Fruit fly (Drosophila melanogaster) whole organism, embryonic: ENCODE results near the gene CG17207.

Experiments
- B-H1 ChIP-seq: fragments of 200-800 bp; sonication (Bioruptor generic); IDR thresholded peaks from 3 replicates; pipeline ENCODE4 v1.3.6; 2022; ENCODE audit warnings: missing biosample characterization, missing genetic modification characterization
- B-H2 ChIP-seq: fragments of 200-800 bp; sonication (Bioruptor generic); optimal IDR thresholded peaks from 2 replicates; lab custom pipeline; 2018; ENCODE audit warnings: missing biosample characterization, mild to moderate bottlenecking, missing genetic modification characterization
- Bdp1 ChIP-seq: fragments of 200-800 bp; sonication (Bioruptor generic); optimal IDR thresholded peaks from 3 replicates; lab custom pipeline; 2016; ENCODE audit warnings: missing biosample characterization, missing genetic modification characterization
- CG12071 ChIP-seq: fragments of 200-800 bp; sonication (Bioruptor generic); optimal IDR thresholded peaks from 3 replicates; lab custom pipeline; 2018; ENCODE audit warnings: missing biosample characterization, mild to moderate bottlenecking, missing genetic modification characterization
- CG12391 ChIP-seq: fragments of 200-800 bp; sonication (Bioruptor generic); optimal IDR thresholded peaks from 3 replicates; lab custom pipeline; 2018; ENCODE audit warnings: missing biosample characterization, mild to moderate bottlenecking, missing genetic modification characterization, moderate library complexity
- CG12659 ChIP-seq: fragments of 200-800 bp; sonication (Bioruptor generic); optimal IDR thresholded peaks from 3 replicates; lab custom pipeline; 2017; ENCODE audit warnings: mild to moderate bottlenecking, missing biosample characterization, missing genetic modification reagents, missing genetic modification characterization
- CG13424 ChIP-seq: fragments of 200-800 bp; sonication (Bioruptor generic); optimal IDR thresholded peaks from 2 replicates; lab custom pipeline; 2019; ENCODE audit warnings: missing biosample characterization, mild to moderate bottlenecking, missing genetic modification characterization, moderate library complexity
- CG16863 ChIP-seq: fragments of 200-800 bp; sonication (Bioruptor generic); optimal IDR thresholded peaks from 3 replicates; lab custom pipeline; 2016; ENCODE audit warnings: missing biosample characterization, missing genetic modification characterization
- CG17359 ChIP-seq: fragments of 200-800 bp; sonication (Bioruptor generic); optimal IDR thresholded peaks from 3 replicates; lab custom pipeline; 2018; ENCODE audit warnings: missing biosample characterization, mild to moderate bottlenecking, missing genetic modification characterization, moderate library complexity
- CG17361 ChIP-seq: fragments of 200-800 bp; sonication (Bioruptor generic); IDR thresholded peaks from 3 replicates; pipeline ENCODE4 v1.3.6; 2022; ENCODE audit warnings: missing biosample characterization, missing genetic modification characterization
- CG1792 ChIP-seq: fragments of 200-800 bp; sonication (Bioruptor generic); optimal IDR thresholded peaks from 2 replicates; lab custom pipeline; 2016; ENCODE audit warnings: missing biosample characterization, missing genetic modification characterization
- CG18011 ChIP-seq: fragments of 200-800 bp; sonication (Bioruptor generic); optimal IDR thresholded peaks from 2 replicates; lab custom pipeline; 2017; ENCODE audit warnings: missing biosample characterization, missing genetic modification characterization, mild to moderate bottlenecking, moderate library complexity, missing genotype
- CG18262 ChIP-seq: fragments of 200-800 bp; optimal IDR thresholded peaks from 3 replicates; lab custom pipeline; 2019; ENCODE audit warnings: missing biosample characterization, mild to moderate bottlenecking, missing genetic modification characterization, moderate library complexity
- CG1832 ChIP-seq: fragments of 200-800 bp; sonication (Bioruptor generic); optimal IDR thresholded peaks from 2 replicates; lab custom pipeline; 2017; ENCODE audit warnings: missing biosample characterization, mild to moderate bottlenecking, missing genetic modification characterization, inconsistent platforms
- CG33557 ChIP-seq: fragments of 200-800 bp; sonication (Bioruptor generic); optimal IDR thresholded peaks from 2 replicates; lab custom pipeline; 2019; ENCODE audit warnings: missing biosample characterization, mild to moderate bottlenecking, missing genetic modification characterization, moderate library complexity
- CG4424 ChIP-seq: fragments of 200-800 bp; sonication (Bioruptor generic); optimal IDR thresholded peaks from 3 replicates; lab custom pipeline; 2016; ENCODE audit warnings: missing biosample characterization, missing genetic modification characterization
- CG5953 ChIP-seq: fragments of 200-800 bp; sonication (Bioruptor generic); IDR thresholded peaks from 2 replicates; pipeline ENCODE4 v1.3.6; 2022; ENCODE audit warnings: missing biosample characterization, missing genetic modification characterization
- CG6689 ChIP-seq: fragments of 200-800 bp; sonication (Bioruptor generic); IDR thresholded peaks from 2 replicates; pipeline ENCODE4 v1.3.6; 2022; ENCODE audit warnings: missing biosample characterization, missing genetic modification characterization
- CG8388 ChIP-seq: fragments of 200-800 bp; sonication (Bioruptor generic); optimal IDR thresholded peaks from 2 replicates; lab custom pipeline; 2019; ENCODE audit warnings: missing biosample characterization, mild to moderate bottlenecking, missing genetic modification characterization, moderate library complexity
- CG9817 ChIP-seq: fragments of 200-800 bp; sonication (Bioruptor generic); optimal IDR thresholded peaks from 2 replicates; lab custom pipeline; 2018; ENCODE audit warnings: missing biosample characterization, mild to moderate bottlenecking, missing genetic modification characterization, moderate library complexity
- CTCF ChIP-seq: fragments of 200-800 bp; sonication (Bioruptor generic); optimal IDR thresholded peaks from 2 replicates; lab custom pipeline; 2017; ENCODE audit warnings: missing biosample characterization, mild to moderate bottlenecking, missing genetic modification characterization, moderate library complexity
- Camta ChIP-seq: fragments of 200-800 bp; sonication (Bioruptor generic); optimal IDR thresholded peaks from 2 replicates; lab custom pipeline; 2016; ENCODE audit warnings: missing biosample characterization, missing genetic modification characterization
- HLH3B ChIP-seq: fragments of 200-800 bp; sonication (Bioruptor generic); IDR thresholded peaks from 2 replicates; pipeline ENCODE4 v1.3.6; 2022; ENCODE audit warnings: missing biosample characterization, missing genetic modification characterization
- Hr3 ChIP-seq: fragments of 200-800 bp; sonication (Bioruptor generic); optimal IDR thresholded peaks from 3 replicates; lab custom pipeline; 2016; ENCODE audit warnings: missing biosample characterization, missing genetic modification characterization
- Hsf ChIP-seq: fragments of 200-800 bp; sonication (Bioruptor generic); optimal IDR thresholded peaks from 3 replicates; lab custom pipeline; 2016; ENCODE audit warnings: missing biosample characterization, missing genetic modification characterization
- Meics ChIP-seq: fragments of 200-800 bp; sonication (Bioruptor generic); optimal IDR thresholded peaks from 2 replicates; lab custom pipeline; 2017; ENCODE audit warnings: missing biosample characterization, mild to moderate bottlenecking, missing genetic modification characterization
- NFAT ChIP-seq: fragments of 200-800 bp; sonication (Bioruptor generic); IDR thresholded peaks from 2 replicates; pipeline ENCODE4 v1.3.6; 2022; ENCODE audit warnings: missing biosample characterization, missing genetic modification characterization
- Nf-YB ChIP-seq: fragments of 200-800 bp; sonication (Bioruptor generic); optimal IDR thresholded peaks from 3 replicates; lab custom pipeline; 2019; ENCODE audit warnings: missing biosample characterization, mild to moderate bottlenecking, missing genetic modification characterization, moderate library complexity
- Sox102F ChIP-seq: fragments of 200-800 bp; sonication (Bioruptor generic); optimal IDR thresholded peaks from 2 replicates; lab custom pipeline; 2018; ENCODE audit warnings: missing biosample characterization, mild to moderate bottlenecking, missing genetic modification characterization, moderate library complexity
- Ssrp ChIP-seq: fragments of 200-800 bp; sonication (Bioruptor generic); optimal IDR thresholded peaks from 2 replicates; lab custom pipeline; 2018; ENCODE audit warnings: missing biosample characterization, mild to moderate bottlenecking, missing genetic modification characterization, moderate library complexity
- Trl ChIP-seq, 3 experiments: fragments of >200 bp in 2 of 3; fragments of 200-800 bp in 1 of 3; sonication (Bioruptor generic) in 1 of 3; optimal IDR thresholded peaks; 2 replicates in 1 of 3; 3 replicates in 2 of 3; lab custom pipeline; 2016 to 2017; ENCODE audit warnings: missing biosample characterization in 1 of 3, missing genetic modification characterization in 1 of 3
- abd-A ChIP-seq: fragments of 200-800 bp; sonication (Bioruptor generic); optimal IDR thresholded peaks from 3 replicates; lab custom pipeline; 2019; ENCODE audit warnings: missing biosample characterization, mild to moderate bottlenecking, missing genetic modification characterization, moderate library complexity
- az2 ChIP-seq: fragments of 200-800 bp; sonication (Bioruptor generic); optimal IDR thresholded peaks from 3 replicates; lab custom pipeline; 2016; ENCODE audit warnings: missing biosample characterization, missing genetic modification characterization
- bsh ChIP-seq, 2 experiments: fragments of 200-800 bp; sonication (Bioruptor generic); optimal IDR thresholded peaks; 2 replicates each; lab custom pipeline; 2017 to 2018; ENCODE audit warnings: mild to moderate bottlenecking in 2 of 2, missing biosample characterization in 2 of 2, missing genetic modification characterization in 2 of 2, moderate library complexity in 1 of 2
- chif ChIP-seq, 2 experiments: fragments of 200-800 bp; sonication (Bioruptor generic); optimal IDR thresholded peaks; 3 replicates each; lab custom pipeline; 2016; ENCODE audit warnings: missing biosample characterization in 2 of 2, missing genetic modification characterization in 2 of 2
- crp ChIP-seq, 2 experiments: fragments of 200-800 bp; sonication (Bioruptor generic); optimal IDR thresholded peaks; 2 replicates in 1 of 2; 3 replicates in 1 of 2; lab custom pipeline; 2017; ENCODE audit warnings: missing biosample characterization in 2 of 2, missing genetic modification characterization in 2 of 2, mild to moderate bottlenecking in 1 of 2, moderate library complexity in 1 of 2
- dmrt11E ChIP-seq: fragments of 200-800 bp; sonication (Bioruptor generic); optimal IDR thresholded peaks from 3 replicates; lab custom pipeline; 2018; ENCODE audit warnings: missing biosample characterization, mild to moderate bottlenecking, missing genetic modification characterization, moderate library complexity
- ems ChIP-seq: fragments of 200-800 bp; sonication (Bioruptor generic); optimal IDR thresholded peaks from 3 replicates; lab custom pipeline; 2016; ENCODE audit warnings: missing biosample characterization, missing genetic modification characterization
- esg ChIP-seq: fragments of 200-800 bp; sonication (Bioruptor generic); conservative IDR thresholded peaks from 2 replicates; pipeline ENCODE4 v1.3.6; 2022; ENCODE audit warnings: missing biosample characterization, missing genetic modification characterization
- grau ChIP-seq: fragments of 200-800 bp; optimal IDR thresholded peaks from 3 replicates; lab custom pipeline; 2019; ENCODE audit warnings: missing biosample characterization, mild to moderate bottlenecking, missing genetic modification characterization, moderate library complexity
- hkb ChIP-seq, 2 experiments: fragments of 200-800 bp in 1 of 2; fragments of >200 bp in 1 of 2; sonication (Bioruptor generic) in 1 of 2; IDR thresholded peaks in 1 of 2; optimal IDR thresholded peaks in 1 of 2; 2 replicates each; pipeline versions ENCODE4 v1.3.6 to Lab custom; 2017 to 2022; ENCODE audit warnings: missing biosample characterization in 1 of 2, missing genetic modification characterization in 1 of 2
- pan ChIP-seq, 4 experiments: fragments of >200 bp in 3 of 4; fragments of 200-800 bp in 1 of 4; sonication (Bioruptor generic) in 1 of 4; optimal IDR thresholded peaks in 3 of 4; IDR thresholded peaks in 1 of 4; 2 replicates each; pipeline versions ENCODE4 v1.3.6 to Lab custom; 2017 to 2022; ENCODE audit warnings: missing biosample characterization in 2 of 4, missing genetic modification characterization in 2 of 4, mixed read lengths in 1 of 4
- prd ChIP-seq, 3 experiments: fragments of >200 bp in 2 of 3; fragments of 200-800 bp in 1 of 3; sonication (Bioruptor generic) in 1 of 3; optimal IDR thresholded peaks in 2 of 3; IDR thresholded peaks in 1 of 3; 2 replicates in 2 of 3; 3 replicates in 1 of 3; pipeline versions ENCODE4 v1.3.6 to Lab custom; 2017 to 2022; ENCODE audit warnings: missing biosample characterization in 1 of 3, missing genetic modification characterization in 1 of 3
- pros ChIP-seq: fragments of 200-800 bp; sonication (Bioruptor generic); optimal IDR thresholded peaks from 3 replicates; lab custom pipeline; 2019; ENCODE audit warnings: missing biosample characterization, mild to moderate bottlenecking, missing genetic modification characterization, moderate library complexity
- seq ChIP-seq: fragments of 200-800 bp; sonication (Bioruptor generic); IDR thresholded peaks from 2 replicates; pipeline ENCODE4 v1.3.6; 2022; ENCODE audit warnings: missing biosample characterization, missing genetic modification characterization
- slbo ChIP-seq: fragments of 200-800 bp; sonication (Bioruptor generic); IDR thresholded peaks from 2 replicates; pipeline ENCODE4 v1.3.6; 2022; ENCODE audit warnings: missing biosample characterization, missing genetic modification characterization
- tgo ChIP-seq: fragments of 200-800 bp; sonication (Bioruptor generic); IDR thresholded peaks from 3 replicates; pipeline ENCODE4 v1.3.6; 2022; ENCODE audit warnings: missing biosample characterization, missing genetic modification characterization
- zfh1 ChIP-seq: fragments of 200-800 bp; sonication (Bioruptor generic); IDR thresholded peaks from 3 replicates; pipeline ENCODE4 v1.3.6; 2022; ENCODE audit warnings: missing biosample characterization, missing genetic modification characterization

The CG17207 gene

dm6 chr3R:12451376-12451775 lies 12.4 kb upstream of the CG17207 start (continued):
- TF ChIP-seq Meics (GFP tag; lab: Kevin White, UChicago) (peak; percentile 12), CG13424 (tag; lab: Kevin White, UChicago) (peak; percentile 51), dmrt11E (tag; lab: Kevin White, UChicago) (no peak), seq (GFP tag; lab: Robert Waterston, UW) (no peak; the same call in 1 of the 2 replicates), crp (GFP tag; optimal IDR thresholded peaks at IDR 0.05; lab: Kevin White, UChicago) (no peak), CG9817 (tag; lab: Kevin White, UChicago) (peak; percentile 3), pros (GFP tag; lab: Kevin White, UChicago) (no peak), CG12391 (tag; lab: Kevin White, UChicago) (peak; percentile 29), Hsf (GFP tag; lab: Kevin White, UChicago) (peak; percentile 8), tgo (peak; percentile 59; the same call in 2 of the 3 replicates), B-H2 (no peak), Ssrp (tag; lab: Kevin White, UChicago) (peak; percentile 4), hkb (optimal IDR thresholded peaks at IDR 0.05; lab: Kevin White, UChicago) (no peak), hkb (GFP tag; IDR thresholded peaks at IDR 0.05; lab: Robert Waterston, UW) (peak; percentile 62), chif (GFP tag; optimal IDR thresholded peaks at IDR 0.05; lab: Kevin White, UChicago) (peak in 1 of 2 experiments; percentile 16), CG1792 (no peak), HLH3B (GFP tag; lab: Robert Waterston, UW) (peak; percentile 42; the same call in 1 of the 2 replicates), bsh (GFP tag; optimal IDR thresholded peaks at IDR 0.05; lab: Kevin White, UChicago) (peak in 1 of 2 experiments; percentile 38), CG8388 (GFP tag; lab: Kevin White, UChicago) (peak; percentile 16), CG17361 (GFP tag; lab: Robert Waterston, UW) (no peak), CG33557 (GFP tag; lab: Kevin White, UChicago) (no peak), zfh1 (GFP tag; lab: Robert Waterston, UW) (0 out of 3 replicates have a peak, but pooled peaks have one; percentile 24), ems (GFP tag; lab: Kevin White, UChicago) (peak; percentile 4), Hr3 (peak; percentile 18), CG5953 (no peak), CTCF (GFP tag; lab: Kevin White, UChicago) (no peak), CG4424 (GFP tag; lab: Kevin White, UChicago) (peak; percentile 41), prd (optimal IDR thresholded peaks at IDR 0.05; lab: Kevin White, UChicago) (no peak), prd (GFP tag; IDR thresholded peaks at IDR 0.05; lab: Robert Waterston, UW) (peak; percentile 34; the same call in 1 of the 3 replicates), CG18011 (GFP tag; lab: Kevin White, UChicago) (no peak), esg (GFP tag; lab: Robert Waterston, UW) (peak; percentile 39; the same call in 1 of the 2 replicates), Sox102F (peak; percentile 73), Bdp1 (GFP tag; lab: Kevin White, UChicago) (no peak), CG12071 (GFP tag; lab: Kevin White, UChicago) (peak; percentile 9), grau (peak; percentile 52), CG12659 (GFP tag; lab: Kevin White, UChicago) (peak; percentile 19), CG16863 (GFP tag; lab: Kevin White, UChicago) (peak; percentile 25), abd-A (tag; lab: Kevin White, UChicago) (no peak), NFAT (no peak), CG18262 (tag; lab: Kevin White, UChicago) (no peak), pan (optimal IDR thresholded peaks at IDR 0.05; lab: Kevin White, UChicago) (no peak), pan (GFP tag; optimal IDR thresholded peaks at IDR 0.05 in 1 of 2, IDR thresholded peaks at IDR 0.05 in 1 of 2) (peak in 1 of 2 experiments; percentile 67), CG1832 (GFP tag; lab: Kevin White, UChicago) (no peak), Camta (GFP tag; lab: Kevin White, UChicago) (no peak), CG17359 (tag; lab: Kevin White, UChicago) (peak; percentile 56), az2 (GFP tag; lab: Kevin White, UChicago) (peak; percentile 36), CG6689 (0 out of 2 replicates have a peak, but pooled peaks have one; percentile 8), Trl (optimal IDR thresholded peaks at IDR 0.05; lab: Kevin White, UChicago) (no peak), Trl (GFP tag; optimal IDR thresholded peaks at IDR 0.05; lab: Kevin White, UChicago) (peak; percentile 0), B-H1 (GFP tag; lab: Robert Waterston, UW) (peak; percentile 22; the same call in 1 of the 3 replicates), slbo (GFP tag; lab: Robert Waterston, UW) (peak; percentile 40; the same call in 1 of the 2 replicates), Nf-YB (GFP tag; lab: Kevin White, UChicago) (no peak)
